Fruit fly (Drosophila melanogaster) whole organism, pupa: Measurements from ENCODE around the gene ArfGAP1.

Experiments
- CG10348 ChIP-seq: fragments of 200-800 bp; sonication (Bioruptor generic); IDR thresholded peaks from 2 replicates; pipeline ENCODE4 v1.3.6; 2022; ENCODE audit warnings: missing biosample characterization, missing genetic modification characterization
- CG12605 ChIP-seq: fragments of 200-800 bp; sonication (Bioruptor generic); IDR thresholded peaks from 2 replicates; pipeline ENCODE4 v1.3.6; 2022; ENCODE audit warnings: missing biosample characterization, missing genetic modification characterization
- CG13204 ChIP-seq: fragments of 200-800 bp; sonication (Bioruptor generic); optimal IDR thresholded peaks from 2 replicates; lab custom pipeline; 2018; ENCODE audit warnings: missing biosample characterization, mild to moderate bottlenecking, missing genetic modification characterization, moderate library complexity
- CG14655 ChIP-seq: fragments of 200-800 bp; sonication (Bioruptor generic); optimal IDR thresholded peaks from 3 replicates; lab custom pipeline; 2017; ENCODE audit warnings: mild to moderate bottlenecking, missing biosample characterization, missing genetic modification reagents, missing genetic modification characterization
- CG15710 ChIP-seq: fragments of 200-800 bp; sonication (Bioruptor generic); optimal IDR thresholded peaks from 2 replicates; lab custom pipeline; 2018; ENCODE audit warnings: missing biosample characterization, mild to moderate bottlenecking, missing genetic modification characterization, moderate library complexity
- CG17806 ChIP-seq: fragments of 200-800 bp; sonication (Bioruptor generic); optimal IDR thresholded peaks from 2 replicates; lab custom pipeline; 2018; ENCODE audit warnings: missing biosample characterization, mild to moderate bottlenecking, missing genetic modification characterization, moderate library complexity
- CG32121 ChIP-seq: fragments of 200-800 bp; sonication (Bioruptor generic); IDR thresholded peaks from 2 replicates; pipeline ENCODE4 v1.3.6; 2022; ENCODE audit warnings: missing biosample characterization, missing genetic modification characterization
- CG34367 ChIP-seq: fragments of 200-800 bp; sonication (Bioruptor generic); optimal IDR thresholded peaks from 2 replicates; lab custom pipeline; 2018; ENCODE audit warnings: missing biosample characterization, mild to moderate bottlenecking, missing genetic modification characterization
- CG4496 ChIP-seq: fragments of 200-800 bp; sonication (Bioruptor generic); IDR thresholded peaks from 3 replicates; pipeline ENCODE4 v1.3.6; 2022; ENCODE audit warnings: missing biosample characterization, missing genetic modification characterization
- CG8159 ChIP-seq: fragments of 200-800 bp; sonication (Bioruptor generic); optimal IDR thresholded peaks from 3 replicates; lab custom pipeline; 2018; ENCODE audit warnings: missing biosample characterization, mild to moderate bottlenecking, missing genetic modification characterization, moderate library complexity
- CG8301 ChIP-seq: fragments of 200-800 bp; sonication (Bioruptor generic); optimal IDR thresholded peaks from 2 replicates; lab custom pipeline; 2018; ENCODE audit warnings: missing biosample characterization, mild to moderate bottlenecking, missing genetic modification characterization
- CG9948 ChIP-seq: fragments of 200-800 bp; sonication (Bioruptor generic); optimal IDR thresholded peaks from 2 replicates; lab custom pipeline; 2018; ENCODE audit warnings: missing biosample characterization, mild to moderate bottlenecking, missing genetic modification characterization, moderate library complexity
- D1 ChIP-seq: fragments of 200-800 bp; sonication (Bioruptor generic); optimal IDR thresholded peaks from 2 replicates; lab custom pipeline; 2018; ENCODE audit warnings: missing biosample characterization, mild to moderate bottlenecking, missing genetic modification characterization, moderate library complexity
- EcR ChIP-seq: fragments of 200-800 bp; sonication (Bioruptor generic); optimal IDR thresholded peaks from 3 replicates; lab custom pipeline; 2019; ENCODE audit warnings: missing biosample characterization, missing genetic modification characterization, mild to moderate bottlenecking, moderate library complexity, missing genetic modification reagents
- Ets98B ChIP-seq: fragments of 200-800 bp; sonication (Bioruptor generic); IDR thresholded peaks from 2 replicates; pipeline ENCODE4 v1.3.6; 2022; ENCODE audit warnings: missing biosample characterization, missing genetic modification characterization
- Pif1A ChIP-seq: fragments of 200-800 bp; sonication (Bioruptor generic); optimal IDR thresholded peaks from 3 replicates; lab custom pipeline; 2016; ENCODE audit warnings: missing biosample characterization, missing genetic modification characterization
- Pif1B ChIP-seq: fragments of 200-800 bp; sonication (Bioruptor generic); optimal IDR thresholded peaks from 3 replicates; lab custom pipeline; 2016; ENCODE audit warnings: missing biosample characterization, missing genetic modification characterization
- Snoo ChIP-seq: fragments of 200-800 bp; sonication (Bioruptor generic); optimal IDR thresholded peaks from 3 replicates; lab custom pipeline; 2017; ENCODE audit warnings: missing biosample characterization, mild to moderate bottlenecking, missing genetic modification characterization, inconsistent platforms
- fd96Ca ChIP-seq: fragments of 200-800 bp; sonication (Bioruptor generic); IDR thresholded peaks from 3 replicates; pipeline ENCODE4 v1.3.6; 2022; ENCODE audit warnings: missing biosample characterization, missing genetic modification characterization
- gl ChIP-seq: fragments of 200-800 bp; sonication (Bioruptor generic); optimal IDR thresholded peaks from 2 replicates; lab custom pipeline; 2018; ENCODE audit warnings: missing biosample characterization, mild to moderate bottlenecking, missing genetic modification characterization
- rn ChIP-seq: fragments of 200-800 bp; sonication (Bioruptor generic); IDR thresholded peaks from 2 replicates; pipeline ENCODE4 v1.3.6; 2022; ENCODE audit warnings: missing biosample characterization, missing genetic modification characterization

Gene ArfGAP1

dm6 chr3L:12387898-12388297 lies 29.5 kb downstream of the ArfGAP1 start:
- TF ChIP-seq CG8159 (tag; lab: Kevin White, UChicago) (peak; percentile 24), D1 (no peak), CG9948 (tag; lab: Kevin White, UChicago) (no peak), Pif1A (GFP tag; lab: Kevin White, UChicago) (peak; percentile 7), CG34367 (tag; lab: Kevin White, UChicago) (peak; percentile 13), EcR (GFP tag; lab: Kevin White, UChicago) (no peak), CG12605 (GFP tag; lab: Robert Waterston, UW) (no peak), CG15710 (tag; lab: Kevin White, UChicago) (peak; percentile 4)

DNA sequence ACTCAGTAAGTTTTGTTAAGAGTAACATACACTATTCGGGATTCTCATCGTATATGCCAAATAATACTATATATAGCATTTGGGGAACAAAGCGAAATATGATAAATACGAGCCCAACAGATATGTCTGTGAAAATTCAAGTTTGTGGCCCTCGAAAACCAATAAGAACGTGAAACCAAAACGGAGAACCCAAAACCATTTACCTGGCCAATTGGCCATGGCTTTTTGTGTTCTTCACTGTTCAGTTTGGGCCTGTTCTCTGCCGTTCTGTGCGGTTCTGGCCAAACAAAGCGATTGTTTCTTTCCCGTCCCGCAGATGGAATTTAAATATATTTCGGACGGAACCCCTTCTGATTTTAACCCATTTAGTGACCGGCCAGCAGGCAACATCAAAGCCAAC lies 30.3 kb downstream of the ArfGAP1 start:
- TF ChIP-seq CG8159 (tag; lab: Kevin White, UChicago) (no peak), CG34367 (tag; lab: Kevin White, UChicago) (no peak), Pif1A (GFP tag; lab: Kevin White, UChicago) (no peak), fd96Ca (GFP tag; lab: Robert Waterston, UW) (no peak), Pif1B (GFP tag; lab: Kevin White, UChicago) (no peak), Ets98B (no peak), CG32121 (no peak), EcR (GFP tag; lab: Kevin White, UChicago) (no peak), CG14655 (GFP tag; lab: Kevin White, UChicago) (no peak), gl (no peak), rn (GFP tag; lab: Robert Waterston, UW) (no peak), CG10348 (GFP tag; lab: Robert Waterston, UW) (no peak), CG8301 (tag; lab: Kevin White, UChicago) (no peak), CG17806 (tag; lab: Kevin White, UChicago) (no peak), CG9948 (tag; lab: Kevin White, UChicago) (no peak), CG4496 (GFP tag; lab: Robert Waterston, UW) (no peak), CG15710 (tag; lab: Kevin White, UChicago) (no peak), CG13204 (no peak)

DNA sequence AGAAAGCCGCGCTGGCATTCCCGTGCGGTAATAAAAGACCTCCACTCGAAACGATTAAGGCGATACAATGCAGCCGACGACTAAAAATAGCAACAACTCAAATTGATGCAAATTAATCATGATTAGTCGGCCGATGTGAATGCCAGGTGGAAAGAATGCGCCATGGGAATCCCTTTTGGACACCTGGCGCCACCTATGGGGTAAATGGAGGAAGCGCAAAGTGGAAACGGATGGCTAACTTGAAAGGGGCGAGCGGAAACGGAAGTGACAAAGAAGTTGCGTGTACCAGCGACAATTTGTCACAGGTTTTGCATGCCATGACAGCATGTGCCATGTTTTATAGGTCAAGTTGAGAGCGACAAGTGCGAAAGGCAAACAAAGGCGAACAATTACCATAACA lies 36.8 kb downstream of the ArfGAP1 start:
- TF ChIP-seq CG32121 (no peak), CG8301 (tag; lab: Kevin White, UChicago) (no peak), EcR (GFP tag; lab: Kevin White, UChicago) (no peak), D1 (no peak), gl (no peak), CG14655 (GFP tag; lab: Kevin White, UChicago) (no peak)

DNA sequence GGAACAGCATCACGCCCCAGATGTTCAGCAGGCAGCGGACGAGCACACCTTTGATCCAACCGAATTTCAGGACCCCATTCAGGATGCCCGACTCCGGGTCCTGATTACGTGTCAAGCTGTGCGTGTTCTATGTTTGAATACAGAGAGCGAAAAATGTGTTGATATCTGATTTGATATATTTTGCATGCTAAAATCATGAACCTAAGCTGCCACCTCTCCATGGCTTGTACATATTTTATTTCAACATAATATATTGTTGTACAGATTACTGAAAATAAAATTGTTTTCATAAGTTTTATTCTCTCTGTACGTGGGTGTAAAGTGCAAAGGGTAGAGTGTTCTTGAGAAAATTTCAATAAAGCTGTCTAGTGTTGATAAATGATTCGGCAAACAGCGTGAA lies 43.0 kb downstream of the ArfGAP1 start:
- TF ChIP-seq CG13204 (no peak), CG10348 (GFP tag; lab: Robert Waterston, UW) (no peak), CG14655 (GFP tag; lab: Kevin White, UChicago) (no peak), CG8301 (tag; lab: Kevin White, UChicago) (no peak), Pif1B (GFP tag; lab: Kevin White, UChicago) (no peak), fd96Ca (GFP tag; lab: Robert Waterston, UW) (no peak), CG4496 (GFP tag; lab: Robert Waterston, UW) (no peak), Ets98B (no peak), CG32121 (no peak), CG34367 (tag; lab: Kevin White, UChicago) (no peak), CG12605 (GFP tag; lab: Robert Waterston, UW) (no peak), CG8159 (tag; lab: Kevin White, UChicago) (no peak), gl (no peak), CG17806 (tag; lab: Kevin White, UChicago) (no peak), Snoo (tag; lab: Kevin White, UChicago) (no peak), EcR (GFP tag; lab: Kevin White, UChicago) (no peak), CG15710 (tag; lab: Kevin White, UChicago) (no peak), Pif1A (GFP tag; lab: Kevin White, UChicago) (no peak)
